Fruit fly (Drosophila melanogaster): ENCODE measurements around the gene CG32228.

CG32228 gene

dm6 chr3L:20247513-20248173, 18.0 kb upstream of the CG32228 start, which contains the start of gene rdgC:
Gene rdgC, plus strand, starts transcription at chr3L:20248080.
- TF ChIP-seq CG7101 (tag; optimal IDR thresholded peaks at IDR 0.05) = peak; percentile 87
- TF ChIP-seq kay (GFP tag; ENCODE audit: borderline replicate concordance) = peak; percentile 86
- peak; percentile 17 for TF ChIP-seq bab1 (GFP tag; optimal IDR thresholded peaks at IDR 0.05)
- peak; percentile 90 for TF ChIP-seq CG5204 (GFP tag; optimal IDR thresholded peaks at IDR 0.05)
- TF ChIP-seq Mnt (GFP tag; optimal IDR thresholded peaks at IDR 0.05) = peak; percentile 4
- peak; percentile 74 for TF ChIP-seq CG11617 (GFP tag; optimal IDR thresholded peaks at IDR 0.05)
- peak; percentile 92 for TF ChIP-seq CG14711 (tag; optimal IDR thresholded peaks at IDR 0.05)
- peak; percentile 22 for TF ChIP-seq CG1620 (GFP tag; optimal IDR thresholded peaks at IDR 0.05)
- TF ChIP-seq Hr96 (GFP tag; optimal IDR thresholded peaks at IDR 0.05) = peak; percentile 84
- TF ChIP-seq cnc (optimal IDR thresholded peaks at IDR 0.05) = no peak
- TF ChIP-seq cic (GFP tag; optimal IDR thresholded peaks at IDR 0.05) = peak; percentile 35
- TF ChIP-seq Clk (GFP tag; optimal IDR thresholded peaks at IDR 0.05) = peak; percentile 90
- peak; percentile 71 for TF ChIP-seq pad (GFP tag; optimal IDR thresholded peaks at IDR 0.05)
- TF ChIP-seq ovo (GFP tag; optimal IDR thresholded peaks at IDR 0.05) = peak; percentile 40
- peak; percentile 93 for TF ChIP-seq CG33017 (tag; optimal IDR thresholded peaks at IDR 0.05)
- peak; percentile 50 for TF ChIP-seq tj (GFP tag; optimal IDR thresholded peaks at IDR 0.05)
- peak; percentile 38 for TF ChIP-seq Crg-1 (GFP tag; optimal IDR thresholded peaks at IDR 0.05)
- TF ChIP-seq toe (GFP tag; optimal IDR thresholded peaks at IDR 0.05) = peak; percentile 85
- TF ChIP-seq CG7045 (GFP tag; optimal IDR thresholded peaks at IDR 0.05) = peak; percentile 94
- peak; percentile 95 for TF ChIP-seq CG12768 (GFP tag; optimal IDR thresholded peaks at IDR 0.05)

- no peak for TF ChIP-seq Clk (GFP tag; optimal IDR thresholded peaks at IDR 0.05)
- no peak for TF ChIP-seq cic (GFP tag; optimal IDR thresholded peaks at IDR 0.05)
- TF ChIP-seq ovo (GFP tag; optimal IDR thresholded peaks at IDR 0.05) = no peak
- TF ChIP-seq CG12768 (GFP tag; optimal IDR thresholded peaks at IDR 0.05) = no peak
- TF ChIP-seq bab1 (GFP tag; optimal IDR thresholded peaks at IDR 0.05) = no peak
- TF ChIP-seq toe (GFP tag; optimal IDR thresholded peaks at IDR 0.05) = no peak
- no peak for TF ChIP-seq CG5204 (GFP tag; optimal IDR thresholded peaks at IDR 0.05)
- TF ChIP-seq CG7101 (tag; optimal IDR thresholded peaks at IDR 0.05) = no peak
- no peak for TF ChIP-seq CG33017 (tag; optimal IDR thresholded peaks at IDR 0.05)
- no peak for TF ChIP-seq Crg-1 (GFP tag; optimal IDR thresholded peaks at IDR 0.05)
- TF ChIP-seq Mnt (GFP tag; optimal IDR thresholded peaks at IDR 0.05) = no peak
- no peak for TF ChIP-seq Hr96 (GFP tag; optimal IDR thresholded peaks at IDR 0.05)
- no peak for TF ChIP-seq tj (GFP tag; optimal IDR thresholded peaks at IDR 0.05)
- no peak for TF ChIP-seq CG11617 (GFP tag; optimal IDR thresholded peaks at IDR 0.05)
- no peak for TF ChIP-seq CG1620 (GFP tag; optimal IDR thresholded peaks at IDR 0.05)
- TF ChIP-seq kay (GFP tag; ENCODE audit: borderline replicate concordance) = no peak
- TF ChIP-seq CG7045 (GFP tag; optimal IDR thresholded peaks at IDR 0.05) = no peak
Measured at dm6 chr3L:20275235-20275634, 9.6 kb downstream of the CG32228 start, which contains the start of gene CG17122. Gene CG17122, minus strand, starts transcription at chr3L:20275335.

dm6 chr3L:20275886-20276285, 10.3 kb downstream of the CG32228 start:
- TF ChIP-seq bab1 (GFP tag; optimal IDR thresholded peaks at IDR 0.05) (no peak), pad (GFP tag; optimal IDR thresholded peaks at IDR 0.05) (no peak)

dm6 chr3L:20276615-20277014, 11.0 kb downstream of the CG32228 start:
- TF ChIP-seq Mnt (GFP tag; optimal IDR thresholded peaks at IDR 0.05) (no peak), CG12768 (GFP tag; optimal IDR thresholded peaks at IDR 0.05) (no peak), CG33017 (tag; optimal IDR thresholded peaks at IDR 0.05) (no peak), pad (GFP tag; optimal IDR thresholded peaks at IDR 0.05) (no peak), Hr96 (GFP tag; optimal IDR thresholded peaks at IDR 0.05) (no peak), CG14711 (tag; optimal IDR thresholded peaks at IDR 0.05) (no peak), tj (GFP tag; optimal IDR thresholded peaks at IDR 0.05) (no peak), CG7045 (GFP tag; optimal IDR thresholded peaks at IDR 0.05) (no peak), Crg-1 (GFP tag; optimal IDR thresholded peaks at IDR 0.05) (no peak), ovo (GFP tag; optimal IDR thresholded peaks at IDR 0.05) (no peak), bab1 (GFP tag; optimal IDR thresholded peaks at IDR 0.05) (no peak), cic (GFP tag; optimal IDR thresholded peaks at IDR 0.05) (no peak), CG7101 (tag; optimal IDR thresholded peaks at IDR 0.05) (no peak), CG5204 (GFP tag; optimal IDR thresholded peaks at IDR 0.05) (no peak), kay (GFP tag; ENCODE audit: borderline replicate concordance) (no peak), Clk (GFP tag; optimal IDR thresholded peaks at IDR 0.05) (no peak), cnc (optimal IDR thresholded peaks at IDR 0.05) (no peak), CG11617 (GFP tag; optimal IDR thresholded peaks at IDR 0.05) (no peak), toe (GFP tag; optimal IDR thresholded peaks at IDR 0.05) (no peak), CG1620 (GFP tag; optimal IDR thresholded peaks at IDR 0.05) (no peak)

- TF ChIP-seq CG11617 (GFP tag; optimal IDR thresholded peaks at IDR 0.05) (no peak), kay (GFP tag; ENCODE audit: borderline replicate concordance) (no peak), Mnt (GFP tag; optimal IDR thresholded peaks at IDR 0.05) (no peak), cnc (optimal IDR thresholded peaks at IDR 0.05) (no peak), Hr96 (GFP tag; optimal IDR thresholded peaks at IDR 0.05) (no peak), toe (GFP tag; optimal IDR thresholded peaks at IDR 0.05) (no peak), cic (GFP tag; optimal IDR thresholded peaks at IDR 0.05) (no peak), CG7101 (tag; optimal IDR thresholded peaks at IDR 0.05) (no peak), ovo (GFP tag; optimal IDR thresholded peaks at IDR 0.05) (no peak), CG7045 (GFP tag; optimal IDR thresholded peaks at IDR 0.05) (no peak), Clk (GFP tag; optimal IDR thresholded peaks at IDR 0.05) (no peak), tj (GFP tag; optimal IDR thresholded peaks at IDR 0.05) (no peak), CG14711 (tag; optimal IDR thresholded peaks at IDR 0.05) (no peak), CG33017 (tag; optimal IDR thresholded peaks at IDR 0.05) (no peak), bab1 (GFP tag; optimal IDR thresholded peaks at IDR 0.05) (no peak), CG5204 (GFP tag; optimal IDR thresholded peaks at IDR 0.05) (no peak), CG12768 (GFP tag; optimal IDR thresholded peaks at IDR 0.05) (no peak)
Measured at dm6 chr3L:20281254-20281653, 15.6 kb downstream of the CG32228 start.

dm6 chr3L:20287046-20287445, 21.4 kb downstream of the CG32228 start:
- TF ChIP-seq CG14711 (tag; optimal IDR thresholded peaks at IDR 0.05) = no peak
- no peak for TF ChIP-seq tj (GFP tag; optimal IDR thresholded peaks at IDR 0.05)
- no peak for TF ChIP-seq CG12768 (GFP tag; optimal IDR thresholded peaks at IDR 0.05)
- no peak for TF ChIP-seq CG7045 (GFP tag; optimal IDR thresholded peaks at IDR 0.05)
- no peak for TF ChIP-seq Crg-1 (GFP tag; optimal IDR thresholded peaks at IDR 0.05)
- TF ChIP-seq pad (GFP tag; optimal IDR thresholded peaks at IDR 0.05) = no peak
- no peak for TF ChIP-seq ovo (GFP tag; optimal IDR thresholded peaks at IDR 0.05)
- no peak for TF ChIP-seq Clk (GFP tag; optimal IDR thresholded peaks at IDR 0.05)
- no peak for TF ChIP-seq kay (GFP tag; ENCODE audit: borderline replicate concordance)
- TF ChIP-seq CG1620 (GFP tag; optimal IDR thresholded peaks at IDR 0.05) = no peak
- no peak for TF ChIP-seq CG33017 (tag; optimal IDR thresholded peaks at IDR 0.05)
- TF ChIP-seq Mnt (GFP tag; optimal IDR thresholded peaks at IDR 0.05) = no peak
- TF ChIP-seq CG11617 (GFP tag; optimal IDR thresholded peaks at IDR 0.05) = no peak
- no peak for TF ChIP-seq toe (GFP tag; optimal IDR thresholded peaks at IDR 0.05)
- no peak for TF ChIP-seq cic (GFP tag; optimal IDR thresholded peaks at IDR 0.05)
- no peak for TF ChIP-seq Hr96 (GFP tag; optimal IDR thresholded peaks at IDR 0.05)
- no peak for TF ChIP-seq CG5204 (GFP tag; optimal IDR thresholded peaks at IDR 0.05)
